Worm (Caenorhabditis elegans) whole organism, early embryonic: Measurements from ENCODE around the gene C18D11.6.
"Not testable (repeated sequence)": the region's sequence is repeated elsewhere in the genome, so short reads cannot be mapped to it uniquely, and the experiment has no call there.

Experiments used
- B0310.2 ChIP-seq: sonication (generic microtip); optimal IDR thresholded peaks from 2 replicates; lab custom pipeline; 2016; ENCODE audit warnings: mild to moderate bottlenecking, missing genetic modification characterization, missing compliant biosample characterization
- F13C5.2 ChIP-seq: sonication (generic microtip); optimal IDR thresholded peaks from 2 replicates; lab custom pipeline; 2017; ENCODE audit warnings: mild to moderate bottlenecking, missing genetic modification characterization, inconsistent platforms, missing compliant biosample characterization
- aly-1 ChIP-seq: sonication (generic microtip); optimal IDR thresholded peaks from 2 replicates; lab custom pipeline; 2016; ENCODE audit warnings: missing genetic modification characterization, missing compliant biosample characterization
- ama-1 ChIP-seq: fragments of 150-350 bp; optimal IDR thresholded peaks from 2 replicates; lab custom pipeline; 2014
- ceh-13 ChIP-seq: fragments of 200-800 bp; sonication (Bioruptor generic); optimal IDR thresholded peaks from 2 replicates; lab custom pipeline; 2018; ENCODE audit warnings: mild to moderate bottlenecking, missing genetic modification characterization, missing compliant biosample characterization
- ceh-36 ChIP-seq: sonication (generic microtip); optimal IDR thresholded peaks from 2 replicates; lab custom pipeline; 2016; ENCODE audit warnings: missing genetic modification characterization, inconsistent platforms, missing compliant biosample characterization
- ets-7 ChIP-seq: sonication (generic microtip); optimal IDR thresholded peaks from 2 replicates; lab custom pipeline; 2016; ENCODE audit warnings: missing genotype, missing genetic modification characterization, missing compliant biosample characterization
- flt-1 ChIP-seq: fragments of 200-800 bp; sonication (Bioruptor generic); IDR thresholded peaks from 2 replicates; pipeline ENCODE4 v1.3.6; 2022; ENCODE audit warnings: missing genetic modification characterization, missing compliant biosample characterization
- hmbx-1 ChIP-seq: sonication (generic microtip); optimal IDR thresholded peaks from 2 replicates; lab custom pipeline; 2016; ENCODE audit warnings: mild to moderate bottlenecking, missing genetic modification characterization, missing compliant biosample characterization
- hmg-4 ChIP-seq: fragments of 200-800 bp; sonication (Bioruptor generic); optimal IDR thresholded peaks from 2 replicates; lab custom pipeline; 2018; ENCODE audit warnings: mild to moderate bottlenecking, missing genetic modification characterization, missing compliant biosample characterization
- hnd-1 ChIP-seq: sonication (generic microtip); optimal IDR thresholded peaks from 2 replicates; lab custom pipeline; 2016; ENCODE audit warnings: missing genetic modification characterization, missing compliant biosample characterization
- pes-1 ChIP-seq: fragments of 200-800 bp; sonication (Bioruptor generic); IDR thresholded peaks from 2 replicates; pipeline ENCODE4 v1.3.6; 2022; ENCODE audit warnings: missing genetic modification reagents, missing genetic modification characterization, missing compliant biosample characterization
- scrt-1 ChIP-seq: fragments of 200-800 bp; sonication (Bioruptor generic); IDR thresholded peaks from 2 replicates; pipeline ENCODE4 v1.3.6; 2022; ENCODE audit warnings: missing genetic modification characterization, missing compliant biosample characterization
- sea-1 ChIP-seq: fragments of 200-800 bp; sonication (Bioruptor generic); conservative IDR thresholded peaks from 2 replicates; pipeline ENCODE4 v1.3.6; 2022; ENCODE audit warnings: missing genetic modification characterization, missing compliant biosample characterization
- tbx-11 ChIP-seq: fragments of 200-800 bp; sonication (Bioruptor generic); IDR thresholded peaks from 2 replicates; pipeline ENCODE4 v1.3.6; 2022; ENCODE audit warnings: missing genetic modification characterization, missing compliant biosample characterization
- tbx-37 ChIP-seq: fragments of 200-800 bp; sonication (Bioruptor generic); conservative IDR thresholded peaks from 2 replicates; pipeline ENCODE4 v1.3.6; 2022; ENCODE audit warnings: missing genetic modification reagents, missing genetic modification characterization, missing compliant biosample characterization
- tra-4 ChIP-seq: sonication (generic microtip); optimal IDR thresholded peaks from 2 replicates; lab custom pipeline; 2017; ENCODE audit warnings: missing genetic modification characterization, missing compliant biosample characterization

Gene C18D11.6

DNA sequence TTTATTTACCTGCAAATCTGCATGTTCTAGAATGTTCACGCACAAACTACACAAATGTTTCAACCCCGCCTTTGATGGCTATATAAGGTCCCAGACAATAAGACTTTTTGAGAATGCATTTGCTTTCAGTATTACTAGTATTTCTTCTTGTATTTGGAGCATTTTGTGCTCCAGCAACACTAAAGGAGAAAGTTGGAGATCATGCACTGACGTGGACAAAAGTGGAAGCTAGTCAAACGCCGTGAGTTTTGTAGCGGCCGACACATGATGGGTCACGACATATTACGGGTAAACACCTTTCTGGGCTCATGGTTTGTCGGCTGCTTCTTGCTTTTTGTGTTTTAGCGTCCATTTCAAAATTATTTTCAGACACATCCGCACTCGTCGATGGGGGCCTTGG lies at the start of gene C18D11.6:
C18D11.6 (plus strand) TSS at position 110 of the 400 bp plus-strand sequence.
- TF ChIP-seq tra-4 (tag; lab: Kevin White, UChicago) = no peak
- no peak for TF ChIP-seq tbx-11 (GFP tag; lab: Robert Waterston, UW)
- TF ChIP-seq ceh-36 (tag; lab: Kevin White, UChicago) = no peak
- TF ChIP-seq aly-1 (tag; lab: Kevin White, UChicago) = no peak

ce11 chrIII:11760634-11761033 lies 49.7 kb upstream of the C18D11.6 start:
- TF ChIP-seq tbx-37 (GFP tag; lab: Robert Waterston, UW) (no peak), hmg-4 (GFP tag; lab: Kevin White, UChicago) (no peak), tbx-11 (GFP tag; lab: Robert Waterston, UW) (no peak), F13C5.2 (no peak), pes-1 (no peak), B0310.2 (tag; lab: Kevin White, UChicago) (no peak), ceh-36 (tag; lab: Kevin White, UChicago) (no peak), aly-1 (tag; lab: Kevin White, UChicago) (no peak), sea-1 (GFP tag; lab: Robert Waterston, UW) (no peak), ets-7 (tag; lab: Kevin White, UChicago) (no peak), ceh-13 (GFP tag; lab: Kevin White, UChicago) (no peak)

- not testable (repeated sequence) for TF ChIP-seq tbx-11 (GFP tag; lab: Robert Waterston, UW); sea-1 (GFP tag; lab: Robert Waterston, UW); tra-4 (tag; lab: Kevin White, UChicago)
These were observed 36.8 kb upstream of the C18D11.6 start, which contains the start of gene gbf-1 for ce11 chrIII:11773581-11773980. gbf-1 (minus strand) TSS chrIII:11773681.

DNA sequence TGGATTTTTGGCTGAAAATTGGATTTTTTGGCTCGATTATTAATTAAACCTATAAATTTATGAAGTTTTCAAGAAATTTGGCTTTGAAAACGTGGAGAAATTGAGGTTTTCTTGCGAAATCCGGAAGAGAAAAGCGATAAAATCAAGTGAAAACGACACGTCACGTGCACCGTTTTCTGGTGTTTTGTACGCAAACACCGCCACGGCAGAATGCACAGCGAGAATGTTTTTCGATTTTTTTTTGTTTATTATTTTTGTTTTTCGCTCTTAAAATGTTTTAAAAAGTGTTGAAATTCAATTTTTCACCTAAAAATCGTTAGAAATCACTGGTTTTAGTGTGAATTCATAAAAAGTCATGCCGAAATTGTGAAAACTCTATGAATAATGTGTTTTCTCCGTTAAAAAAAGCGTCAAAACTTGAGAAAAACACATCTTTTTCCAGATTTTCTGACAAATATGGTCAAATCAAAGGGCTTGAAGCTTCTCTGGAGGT lies 35.8 kb upstream of the C18D11.6 start, which contains the start of gene immp-1:
immp-1 (plus strand) TSS at position 443 of the 493 bp plus-strand sequence.
- TF ChIP-seq F13C5.2 (peak; percentile 15), hnd-1 (tag; lab: Kevin White, UChicago) (no peak), aly-1 (tag; lab: Kevin White, UChicago) (no peak), flt-1 (GFP tag; lab: Robert Waterston, UW) (no peak)

DNA sequence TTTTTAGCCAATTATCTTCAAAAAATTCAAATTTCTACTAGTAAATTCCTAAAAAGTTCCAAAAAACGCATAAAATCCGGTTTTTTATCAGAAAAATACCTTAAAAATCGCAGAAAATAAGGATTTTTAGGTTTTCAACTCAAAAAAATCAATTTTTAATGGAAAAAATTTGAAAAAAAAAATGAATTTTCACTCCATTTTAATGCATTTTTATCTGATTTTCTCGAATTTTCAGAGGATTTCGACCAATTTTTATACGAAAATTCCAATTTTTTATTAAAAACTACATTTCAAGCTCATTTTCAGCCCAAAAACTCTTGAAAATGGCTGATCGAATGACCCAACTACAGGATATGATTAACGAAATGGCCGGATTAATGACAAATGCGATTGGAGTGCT lies 33.0 kb upstream of the C18D11.6 start, which contains the start of gene mdt-21:
mdt-21 (plus strand) TSS at position 301 of the 400 bp plus-strand sequence.
- no peak for TF ChIP-seq hnd-1 (tag; lab: Kevin White, UChicago)
- no peak for TF ChIP-seq pes-1
- TF ChIP-seq scrt-1 (GFP tag; lab: Robert Waterston, UW) = no peak
- TF ChIP-seq flt-1 (GFP tag; lab: Robert Waterston, UW) = no peak
- no peak for TF ChIP-seq tra-4 (tag; lab: Kevin White, UChicago)
- TF ChIP-seq hmbx-1 (tag; lab: Kevin White, UChicago) = no peak
- TF ChIP-seq F13C5.2 = no peak

DNA sequence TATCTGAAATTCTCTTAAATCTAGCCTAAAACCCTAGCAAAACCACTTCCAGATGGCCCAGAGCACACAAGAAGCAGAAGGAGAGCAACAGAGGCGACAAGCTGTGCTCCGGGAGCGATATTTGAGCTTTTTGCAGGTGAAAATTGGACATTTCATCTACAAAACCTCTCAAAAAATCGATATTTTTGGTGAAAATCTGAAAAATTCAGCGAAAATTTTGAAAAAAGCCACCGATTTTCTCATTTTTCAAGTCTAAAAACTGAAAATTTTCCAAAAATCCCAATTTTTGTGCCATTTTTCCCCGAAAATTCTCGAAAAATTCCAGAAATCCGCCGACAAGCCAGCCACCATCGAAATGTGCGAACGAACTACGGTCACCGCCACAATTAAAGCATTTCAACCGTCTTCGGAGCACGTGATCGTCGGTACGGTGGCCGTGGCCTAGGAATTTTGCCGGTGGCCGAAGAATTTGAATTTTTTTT lies 30.1 kb upstream of the C18D11.6 start, which contains the start of gene C24H11.5:
C24H11.5 (plus strand) TSS at position 51 of the 482 bp plus-strand sequence.
- no peak for TF ChIP-seq pes-1
- TF ChIP-seq scrt-1 (GFP tag; lab: Robert Waterston, UW) = no peak
- TF ChIP-seq sea-1 (GFP tag; lab: Robert Waterston, UW) = no peak
- TF ChIP-seq hmg-4 (GFP tag; lab: Kevin White, UChicago) = no peak
- TF ChIP-seq B0310.2 (tag; lab: Kevin White, UChicago) = no peak
- TF ChIP-seq ceh-36 (tag; lab: Kevin White, UChicago) = no peak
- TF ChIP-seq tbx-37 (GFP tag; lab: Robert Waterston, UW) = no peak
- no peak for TF ChIP-seq hmbx-1 (tag; lab: Kevin White, UChicago)
- no peak for TF ChIP-seq tra-4 (tag; lab: Kevin White, UChicago)
- no peak for TF ChIP-seq ama-1 (lab: Kevin White, UChicago)
- no peak for TF ChIP-seq flt-1 (GFP tag; lab: Robert Waterston, UW)
- no peak for TF ChIP-seq F13C5.2
- no peak for TF ChIP-seq aly-1 (tag; lab: Kevin White, UChicago)

- TF ChIP-seq ceh-36 (tag; lab: Kevin White, UChicago) = no peak
- TF ChIP-seq flt-1 (GFP tag; lab: Robert Waterston, UW) = no peak
- TF ChIP-seq hmg-4 (GFP tag; lab: Kevin White, UChicago) = no peak
These were observed 28.6 kb upstream of the C18D11.6 start, which contains the start of gene srd-74 for ce11 chrIII:11781800-11782199. srd-74 (plus strand) TSS chrIII:11782100.

- TF ChIP-seq tbx-11 (GFP tag; lab: Robert Waterston, UW) = no peak
- TF ChIP-seq ets-7 (tag; lab: Kevin White, UChicago) = peak; percentile 30
These were observed 24.4 kb upstream of the C18D11.6 start, which contains the start of gene tbx-38 for ce11 chrIII:11785961-11786360. tbx-38 (minus strand) TSS chrIII:11786061.

DNA sequence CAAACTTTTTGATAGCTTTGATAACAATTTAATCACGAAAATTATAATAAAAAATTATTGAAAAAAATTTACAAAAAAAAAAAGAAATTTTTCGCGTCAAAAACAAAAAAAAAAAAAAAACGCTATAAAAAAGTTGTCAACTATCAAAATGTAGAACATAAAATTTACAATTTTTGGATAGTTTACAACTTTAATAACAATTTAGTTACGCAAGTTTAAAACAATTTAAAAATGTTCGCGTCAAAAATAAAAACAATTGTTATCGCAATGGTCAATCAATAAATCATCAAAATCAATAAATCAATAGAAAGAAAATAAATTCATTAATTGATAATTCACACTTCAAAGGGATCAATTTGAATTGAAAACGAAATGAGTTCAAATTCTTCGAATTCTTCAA lies 23.0 kb upstream of the C18D11.6 start, which contains the start of gene C24H11.1:
C24H11.1 (plus strand) TSS at position 301 of the 400 bp plus-strand sequence.
- not testable (repeated sequence) for TF ChIP-seq tra-4 (tag; lab: Kevin White, UChicago); aly-1 (tag; lab: Kevin White, UChicago); hmg-4 (GFP tag; lab: Kevin White, UChicago)
